Worm (Caenorhabditis elegans) whole organism, L4 larva: ENCODE data around the gene semo-1.

Experiments used
- D1046.2 ChIP-seq: fragments of 200-800 bp; sonication (Bioruptor generic); IDR thresholded peaks from 2 replicates; pipeline ENCODE4 v1.3.6; 2022; ENCODE audit warnings: missing genetic modification characterization, missing compliant biosample characterization
- F26F4.8 ChIP-seq: fragments of 200-800 bp; sonication (Bioruptor generic); conservative IDR thresholded peaks from 2 replicates; pipeline ENCODE4 v1.3.6; 2022; ENCODE audit warnings: missing genetic modification characterization, missing compliant biosample characterization
- F37D6.2 ChIP-seq: sonication (generic microtip); optimal IDR thresholded peaks from 2 replicates; lab custom pipeline; 2016; ENCODE audit warnings: mild to moderate bottlenecking, missing genetic modification characterization, missing compliant biosample characterization
- F44E2.7 ChIP-seq: fragments of 200-800 bp; sonication (Bioruptor generic); IDR thresholded peaks from 2 replicates; pipeline ENCODE4 v2.1.2; 2022; ENCODE audit warnings: missing genetic modification characterization, missing compliant biosample characterization
- T20F7.1 ChIP-seq: fragments of 200-800 bp; sonication (Bioruptor generic); optimal IDR thresholded peaks from 2 replicates; lab custom pipeline; 2018; ENCODE audit warnings: mild to moderate bottlenecking, missing genetic modification characterization, missing compliant biosample characterization
- ZK546.5 ChIP-seq, 2 experiments: sonication (generic microtip); optimal IDR thresholded peaks; 2 replicates each; lab custom pipeline; 2017; ENCODE audit warnings: missing biosample characterization in 2 of 2, missing genetic modification characterization in 2 of 2
- aha-1 ChIP-seq: fragments of 150-350 bp; peaks from one replicate; lab custom pipeline; 2014; ENCODE audit warnings: missing biosample characterization, missing genetic modification characterization
- aly-2 ChIP-seq: sonication (generic microtip); optimal IDR thresholded peaks from 2 replicates; lab custom pipeline; 2018; ENCODE audit warnings: missing biosample characterization, missing genetic modification characterization
- ama-1 ChIP-seq: fragments of 150-350 bp; optimal IDR thresholded peaks from 2 replicates; lab custom pipeline; 2014; ENCODE audit warnings: inconsistent platforms, mixed read lengths
- attf-4 ChIP-seq: sonication (generic microtip); optimal IDR thresholded peaks from 3 replicates; lab custom pipeline; 2017; ENCODE audit warnings: missing biosample characterization, missing genetic modification characterization
- ceh-62 ChIP-seq: sonication (generic microtip); optimal IDR thresholded peaks from 2 replicates; lab custom pipeline; 2017; ENCODE audit warnings: missing biosample characterization, missing genetic modification characterization
- ces-1 ChIP-seq: fragments of 150-350 bp; sonication (generic microtip); optimal IDR thresholded peaks from 4 replicates; lab custom pipeline; 2014; ENCODE audit warnings: missing biosample characterization, missing genetic modification reagents, missing genetic modification characterization
- cey-2 ChIP-seq: sonication (generic microtip); optimal IDR thresholded peaks from 3 replicates; lab custom pipeline; 2017; ENCODE audit warnings: missing genetic modification characterization, mild to moderate bottlenecking, missing compliant biosample characterization, antibody characterized with exemption, borderline replicate concordance; ENCODE audit not compliant: insufficient read depth
- daf-19 ChIP-seq: fragments of 200-800 bp; sonication (Bioruptor generic); conservative IDR thresholded peaks from 2 replicates; pipeline ENCODE4 v1.3.6; 2022; ENCODE audit warnings: missing genetic modification characterization, missing compliant biosample characterization
- gei-8 ChIP-seq: fragments of 200-800 bp; sonication (Bioruptor generic); optimal IDR thresholded peaks from 2 replicates; lab custom pipeline; 2018; ENCODE audit warnings: mild to moderate bottlenecking, missing genetic modification characterization, missing compliant biosample characterization
- hlh-11 ChIP-seq: fragments of 200-800 bp; sonication (Bioruptor generic); optimal IDR thresholded peaks from 2 replicates; lab custom pipeline; 2018; ENCODE audit warnings: mild to moderate bottlenecking, missing genetic modification characterization, missing compliant biosample characterization
- hlh-30 ChIP-seq: sonication (generic microtip); optimal IDR thresholded peaks from 2 replicates; lab custom pipeline; 2017; ENCODE audit warnings: antibody characterized with exemption, mild to moderate bottlenecking, missing genetic modification characterization, missing compliant biosample characterization; ENCODE audit not compliant: insufficient read depth
- hmg-1.1 ChIP-seq: fragments of 200-800 bp; sonication (Bioruptor generic); IDR thresholded peaks from 2 replicates; pipeline ENCODE4 v1.3.6; 2022; ENCODE audit warnings: missing genetic modification reagents, missing genetic modification characterization, missing compliant biosample characterization
- lim-7 ChIP-seq: fragments of 200-800 bp; sonication (Bioruptor generic); IDR thresholded peaks from 2 replicates; pipeline ENCODE4 v1.3.6; 2022; ENCODE audit warnings: missing genetic modification characterization, missing compliant biosample characterization
- lin-13 ChIP-seq: fragments of 150-350 bp; optimal IDR thresholded peaks from 2 replicates; lab custom pipeline; 2014; ENCODE audit warnings: missing biosample characterization, missing genetic modification reagents, missing genetic modification characterization
- lin-29 ChIP-seq: fragments of 200-800 bp; sonication (Bioruptor generic); IDR thresholded peaks from 2 replicates; pipeline ENCODE4 v1.3.6; 2022; ENCODE audit warnings: missing genetic modification reagents, missing genetic modification characterization, missing compliant biosample characterization
- mdl-1 ChIP-seq, 2 experiments: fragments of 150-350 bp in 1 of 2; sonication (generic microtip) in 1 of 2; optimal IDR thresholded peaks; 2 replicates each; lab custom pipeline; 2014 to 2017; ENCODE audit warnings: missing biosample characterization in 2 of 2, missing genetic modification characterization in 2 of 2
- nhr-11 ChIP-seq: fragments of 150-350 bp; optimal IDR thresholded peaks from 2 replicates; lab custom pipeline; 2014; ENCODE audit warnings: missing biosample characterization, missing genetic modification characterization
- nhr-111 ChIP-seq: fragments of 200-800 bp; sonication (Bioruptor generic); optimal IDR thresholded peaks from 2 replicates; lab custom pipeline; 2018; ENCODE audit warnings: mild to moderate bottlenecking, missing genetic modification characterization, missing compliant biosample characterization
- nhr-25 ChIP-seq: sonication (generic microtip); optimal IDR thresholded peaks from 2 replicates; lab custom pipeline; 2017; ENCODE audit warnings: missing genetic modification characterization, mild to moderate bottlenecking, missing compliant biosample characterization, antibody characterized with exemption, moderate library complexity, borderline replicate concordance; ENCODE audit not compliant: insufficient read depth
- nhr-28 ChIP-seq: fragments of 150-350 bp; optimal IDR thresholded peaks from 2 replicates; lab custom pipeline; 2014; ENCODE audit warnings: missing biosample characterization, missing genetic modification characterization
- nhr-48 ChIP-seq: sonication (generic microtip); optimal IDR thresholded peaks from 2 replicates; lab custom pipeline; 2016; ENCODE audit warnings: mild to moderate bottlenecking, missing genetic modification characterization, missing compliant biosample characterization
- pha-4 ChIP-seq, 2 experiments: fragments of 150-350 bp in 1 of 2; fragments of 200-800 bp in 1 of 2; sonication (Bioruptor generic) in 1 of 2; IDR thresholded peaks in 1 of 2; optimal IDR thresholded peaks in 1 of 2; 2 replicates each; pipeline versions ENCODE4 v1.3.6 to Lab custom; 2014 to 2022; ENCODE audit warnings: missing genetic modification characterization in 2 of 2, missing genetic modification reagents in 2 of 2, missing biosample characterization in 1 of 2, missing compliant biosample characterization in 1 of 2
- rbr-2 ChIP-seq: sonication (generic microtip); optimal IDR thresholded peaks from 2 replicates; lab custom pipeline; 2016; ENCODE audit warnings: missing genotype, missing genetic modification characterization, missing compliant biosample characterization
- saeg-2 ChIP-seq: fragments of 200-800 bp; sonication (Bioruptor generic); IDR thresholded peaks from 2 replicates; pipeline ENCODE4 v1.3.6; 2022; ENCODE audit warnings: missing genetic modification reagents, missing genetic modification characterization, missing compliant biosample characterization
- sdz-12 ChIP-seq: fragments of 200-800 bp; sonication (Bioruptor generic); optimal IDR thresholded peaks from 2 replicates; lab custom pipeline; 2018; ENCODE audit warnings: mild to moderate bottlenecking, missing genetic modification characterization, missing compliant biosample characterization
- skn-1 ChIP-seq: fragments of 150-350 bp; optimal IDR thresholded peaks from 2 replicates; lab custom pipeline; 2014; ENCODE audit warnings: missing biosample characterization, missing genetic modification characterization
- snpc-1.2 ChIP-seq: fragments of 200-800 bp; sonication (Bioruptor generic); IDR thresholded peaks from 2 replicates; pipeline ENCODE4 v1.3.6; 2022; ENCODE audit warnings: missing genetic modification reagents, missing genetic modification characterization, missing compliant biosample characterization
- tra-1 ChIP-seq: fragments of 200-800 bp; sonication (Bioruptor generic); IDR thresholded peaks from 2 replicates; pipeline ENCODE4 v1.3.6; 2022; ENCODE audit warnings: missing genetic modification reagents, missing genetic modification characterization, missing compliant biosample characterization
- unc-130 ChIP-seq: sonication (generic microtip); optimal IDR thresholded peaks from 2 replicates; lab custom pipeline; 2016; ENCODE audit warnings: missing genetic modification reagents, missing genetic modification characterization, missing compliant biosample characterization
- unc-39 ChIP-seq: sonication (generic microtip); optimal IDR thresholded peaks from 2 replicates; lab custom pipeline; 2017; ENCODE audit warnings: missing biosample characterization, missing genetic modification characterization
- vab-7 ChIP-seq: fragments of 200-800 bp; sonication (Bioruptor generic); IDR thresholded peaks from 2 replicates; pipeline ENCODE4 v1.3.6; 2022; ENCODE audit warnings: missing genetic modification reagents, missing genetic modification characterization, missing compliant biosample characterization
- zag-1 ChIP-seq: fragments of 150-350 bp; optimal IDR thresholded peaks from 2 replicates; lab custom pipeline; 2014; ENCODE audit warnings: missing biosample characterization, missing genetic modification characterization
- zfp-3 ChIP-seq: fragments of 200-800 bp; sonication (Bioruptor generic); conservative IDR thresholded peaks from 2 replicates; pipeline ENCODE4 v1.3.6; 2022; ENCODE audit warnings: missing genetic modification reagents, missing genetic modification characterization, missing compliant biosample characterization
- zip-11 ChIP-seq: fragments of 200-800 bp; sonication (Bioruptor generic); IDR thresholded peaks from 2 replicates; pipeline ENCODE4 v1.3.6; 2022; ENCODE audit warnings: missing genetic modification characterization, missing compliant biosample characterization
- zip-2 ChIP-seq: fragments of 150-350 bp; optimal IDR thresholded peaks from 2 replicates; lab custom pipeline; 2014; ENCODE audit warnings: missing biosample characterization, missing genetic modification characterization
- ztf-11 ChIP-seq: fragments of 150-350 bp; optimal IDR thresholded peaks from 2 replicates; lab custom pipeline; 2014; ENCODE audit warnings: missing biosample characterization, missing genetic modification characterization
- ztf-7 ChIP-seq: fragments of 150-350 bp; optimal IDR thresholded peaks from 2 replicates; lab custom pipeline; 2014; ENCODE audit warnings: missing biosample characterization, missing genetic modification characterization

semo-1 gene

DNA sequence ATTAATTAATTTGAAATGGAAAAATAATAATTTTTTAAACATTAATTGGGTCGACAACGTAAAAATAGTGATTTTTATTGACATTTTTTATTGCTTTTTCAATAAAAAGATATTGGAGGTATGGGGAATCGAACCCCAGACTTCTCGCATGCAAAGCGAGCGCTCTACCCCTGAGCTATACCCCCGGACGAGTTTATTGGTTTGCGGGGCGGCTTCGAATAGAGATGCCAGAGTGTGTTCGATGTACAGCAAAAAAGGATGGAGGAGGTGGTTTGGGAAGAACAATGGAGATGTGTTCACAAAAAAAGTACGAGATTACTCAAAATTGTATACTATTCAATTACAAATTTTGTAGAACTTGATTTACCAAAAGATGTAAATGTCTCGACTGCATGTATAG, 37.3 kb upstream of the semo-1 start (continued):
- TF ChIP-seq rbr-2 (tag; lab: Kevin White, UChicago), result no peak
- no peak for TF ChIP-seq nhr-111 (GFP tag; lab: Kevin White, UChicago)
- TF ChIP-seq D1046.2 (GFP tag; lab: Robert Waterston, UW), result no peak
- no peak for TF ChIP-seq F44E2.7 (GFP tag; lab: Robert Waterston, UW)
- TF ChIP-seq nhr-25 (tag; lab: Kevin White, UChicago), result no peak
- no peak for TF ChIP-seq ceh-62 (tag; lab: Kevin White, UChicago)
- TF ChIP-seq lim-7 (GFP tag; lab: Robert Waterston, UW), result peak; percentile 64; the same call in 1 of the 2 replicates
- TF ChIP-seq saeg-2 (GFP tag; lab: Robert Waterston, UW), result no peak
- TF ChIP-seq ztf-11 (tag; lab: Kevin White, UChicago), result no peak
- peak; percentile 16 for TF ChIP-seq nhr-11 (tag; lab: Kevin White, UChicago)
- peak; percentile 37 for TF ChIP-seq nhr-48 (tag; lab: Kevin White, UChicago)
- peak; percentile 99 for TF ChIP-seq snpc-1.2 (GFP tag; lab: Robert Waterston, UW)
- no peak for TF ChIP-seq aly-2
- TF ChIP-seq vab-7, result no peak
- TF ChIP-seq unc-130 (GFP tag; lab: Kevin White, UChicago), result no peak
- TF ChIP-seq mdl-1 (tag; optimal IDR thresholded peaks at IDR 0.05; lab: Kevin White, UChicago), result peak in 1 of 2 experiments; percentile 31
- TF ChIP-seq zfp-3 (GFP tag; lab: Robert Waterston, UW), result no peak
- no peak for TF ChIP-seq F26F4.8 (GFP tag; lab: Robert Waterston, UW)
- peak; percentile 78; the same call in 1 of the 2 replicates for TF ChIP-seq daf-19 (GFP tag; lab: Robert Waterston, UW)
- TF ChIP-seq ztf-7, result peak; percentile 76
- TF ChIP-seq ZK546.5 (tag; optimal IDR thresholded peaks at IDR 0.05; lab: Kevin White, UChicago), result no peak
- TF ChIP-seq hlh-30, result peak; percentile 22
- TF ChIP-seq, all 104 proteins: peak for 21

DNA sequence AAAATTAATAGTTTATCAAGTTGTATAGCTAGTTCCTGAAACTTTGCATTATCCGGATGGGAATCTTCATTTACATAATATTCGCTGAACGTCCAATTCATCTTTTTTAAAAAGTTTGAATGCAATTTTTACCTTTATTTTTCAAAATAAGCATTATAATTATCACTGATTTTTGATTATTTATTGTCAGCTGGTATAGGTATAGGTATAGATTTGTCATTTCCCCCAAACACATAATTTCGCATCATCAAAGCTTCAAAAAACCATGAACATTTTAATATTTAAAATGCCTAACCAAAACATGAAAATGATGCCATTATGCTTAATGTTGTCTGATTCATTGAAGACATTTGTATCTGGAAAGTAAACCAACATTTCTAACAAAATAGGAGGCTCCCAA, 35.2 kb upstream of the semo-1 start, which contains the start of gene srw-63:
Gene srw-63, minus strand, starts transcription at position 101 of the 400 bp plus-strand sequence.
- TF ChIP-seq zip-11 (GFP tag; lab: Robert Waterston, UW) (no peak), vab-7 (no peak), aha-1 (tag; lab: Kevin White, UChicago) (peak; percentile 22), lin-13 (GFP tag; lab: Kevin White, UChicago) (no peak)

DNA sequence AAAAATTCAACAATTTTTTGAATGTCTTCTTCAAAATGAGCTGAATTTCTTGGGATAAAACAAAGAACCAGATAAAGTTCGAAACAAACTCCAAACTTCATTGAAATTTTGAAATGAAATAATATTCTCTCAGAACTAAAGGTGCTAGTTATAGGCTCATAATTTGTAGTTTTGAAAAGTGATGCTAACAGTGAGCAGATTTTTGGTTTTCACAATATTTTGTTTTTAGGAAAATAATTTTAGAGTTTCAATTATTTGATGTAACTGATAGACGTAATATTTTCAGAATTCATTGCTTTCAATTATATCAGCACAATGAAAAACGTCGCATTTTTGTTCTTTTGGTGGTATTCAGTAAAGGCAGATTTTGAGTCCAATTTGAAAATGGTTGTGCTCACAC, 31.1 kb upstream of the semo-1 start, which contains the start of the genes irld-56 and irld-55:
Gene irld-56, minus strand, starts transcription at position 101 of the 400 bp plus-strand sequence.
Gene irld-55, plus strand, starts transcription at position 316 of the 400 bp plus-strand sequence.
- TF ChIP-seq tra-1 (GFP tag; lab: Robert Waterston, UW) (no peak), zip-2 (no peak), nhr-28 (tag; lab: Kevin White, UChicago) (no peak), cey-2 (tag; lab: Kevin White, UChicago) (no peak)

DNA sequence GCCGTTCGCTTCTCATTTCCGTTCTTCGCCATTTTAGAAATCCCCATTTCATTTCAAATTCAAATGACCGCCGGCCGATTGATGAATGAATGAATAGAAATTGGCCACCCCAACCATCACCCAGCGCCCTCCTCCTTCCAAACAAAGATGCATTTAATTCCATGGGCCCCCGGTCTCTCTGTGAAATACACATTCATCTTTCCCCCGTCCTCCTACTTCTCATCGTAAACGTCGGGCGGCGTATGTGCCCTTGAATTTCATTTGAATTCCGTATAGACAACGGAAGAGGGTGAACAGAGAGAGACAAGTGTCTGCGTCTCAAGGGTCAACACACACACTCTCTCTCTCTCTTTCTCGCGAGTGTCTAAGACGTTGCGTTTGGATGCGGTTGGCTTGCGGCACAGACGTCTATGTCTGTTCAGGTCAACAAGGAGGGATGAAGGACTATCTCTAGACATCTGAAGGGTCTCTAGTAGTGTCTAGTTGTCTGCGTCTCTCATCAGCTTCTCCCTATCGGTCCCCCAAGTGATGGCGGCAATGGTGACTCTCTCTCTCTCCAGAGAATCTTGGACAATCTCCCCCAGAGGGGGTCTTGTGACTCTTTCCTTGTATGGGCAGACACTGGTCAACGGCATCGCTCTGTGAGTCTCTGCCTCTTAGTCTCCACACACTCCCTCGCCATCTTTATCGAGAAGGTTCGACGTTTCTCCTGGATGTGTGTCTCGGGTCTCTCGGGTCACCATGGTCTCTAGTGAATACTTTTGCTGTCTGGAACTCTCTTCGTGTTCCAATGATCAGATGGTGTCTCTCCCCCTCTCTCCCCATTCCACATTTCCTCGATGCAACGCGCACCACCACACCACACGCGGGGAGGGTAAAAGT, 18.1 kb upstream of the semo-1 start:
- TF ChIP-seq T20F7.1 (GFP tag; lab: Kevin White, UChicago) (peak; percentile 69), gei-8 (GFP tag; lab: Kevin White, UChicago) (no peak), hmg-1.1 (GFP tag; lab: Robert Waterston, UW) (0 out of 2 replicates have a peak, but pooled peaks have one; percentile 66), nhr-25 (tag; lab: Kevin White, UChicago) (no peak), attf-4 (tag; lab: Kevin White, UChicago) (no peak), pha-4 (GFP tag; IDR thresholded peaks at IDR 0.05; lab: Robert Waterston, UW) (peak; percentile 65; the same call in 1 of the 2 replicates), pha-4 (tag; optimal IDR thresholded peaks at IDR 0.05; lab: Kevin White, UChicago) (no peak), zip-2 (no peak), ceh-62 (tag; lab: Kevin White, UChicago) (no peak), F37D6.2 (tag; lab: Kevin White, UChicago) (peak; percentile 84), hlh-11 (tag; lab: Kevin White, UChicago) (peak; percentile 94), sdz-12 (GFP tag; lab: Kevin White, UChicago) (no peak), skn-1 (tag; lab: Kevin White, UChicago) (no peak), lim-7 (GFP tag; lab: Robert Waterston, UW) (no peak), zag-1 (tag; lab: Kevin White, UChicago) (no peak), ama-1 (no peak), aha-1 (tag; lab: Kevin White, UChicago) (peak; percentile 99), ces-1 (no peak), unc-39 (peak; percentile 54), lin-29 (GFP tag; lab: Robert Waterston, UW) (peak; percentile 60; the same call in 1 of the 2 replicates), nhr-28 (tag; lab: Kevin White, UChicago) (peak; percentile 49)
